Worm (Caenorhabditis elegans) whole organism, L4 larva: ENCODE data around the gene R08D7.7.

Experiments used
- fkh-10 ChIP-seq: fragments of 150-350 bp; optimal IDR thresholded peaks from 2 replicates; lab custom pipeline; 2014; ENCODE audit warnings: missing biosample characterization, missing genetic modification reagents, missing genetic modification characterization
- lin-13 ChIP-seq: fragments of 150-350 bp; optimal IDR thresholded peaks from 2 replicates; lab custom pipeline; 2014; ENCODE audit warnings: missing biosample characterization, missing genetic modification reagents, missing genetic modification characterization
- nhr-25 ChIP-seq: sonication (generic microtip); optimal IDR thresholded peaks from 2 replicates; lab custom pipeline; 2017; ENCODE audit warnings: missing genetic modification characterization, mild to moderate bottlenecking, missing compliant biosample characterization, antibody characterized with exemption, moderate library complexity, borderline replicate concordance; ENCODE audit not compliant: insufficient read depth

DNA sequence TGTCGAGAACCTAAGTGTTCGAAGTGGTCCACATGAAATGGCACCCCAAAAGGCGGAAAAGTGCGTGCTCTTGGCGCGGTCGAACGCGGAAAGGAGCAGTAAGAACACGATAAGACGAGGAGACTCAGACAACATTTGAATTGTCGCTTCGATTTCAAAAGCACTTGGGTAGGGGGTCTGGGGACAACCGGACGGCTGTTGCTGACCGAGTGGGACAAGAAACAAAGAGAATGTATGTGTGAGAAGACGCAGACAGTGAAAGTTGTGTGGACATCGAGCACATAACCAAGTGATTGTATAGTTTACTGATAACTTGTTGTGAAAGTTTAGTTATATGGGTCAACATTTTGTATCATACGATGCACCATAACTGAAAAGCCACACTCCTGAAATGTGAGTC is 17.3 kb downstream of the R08D7.7 start:
- no peak for TF ChIP-seq nhr-25 (tag; lab: Kevin White, UChicago)
- no peak for TF ChIP-seq lin-13 (GFP tag; lab: Kevin White, UChicago)
- no peak for TF ChIP-seq fkh-10 (GFP tag; lab: Kevin White, UChicago)
